Fruit fly (Drosophila melanogaster) whole organism, embryonic: ENCODE measurements around the gene phol.

ENCODE experiments used
- CG10959 ChIP-seq: fragments of 200-800 bp; sonication (Bioruptor generic); IDR thresholded peaks from 2 replicates; pipeline ENCODE4 v1.3.6; 2022; ENCODE audit warnings: missing biosample characterization, missing genetic modification characterization
- CG11504 ChIP-seq: fragments of 200-800 bp; sonication (Bioruptor generic); optimal IDR thresholded peaks from 3 replicates; lab custom pipeline; 2019; ENCODE audit warnings: missing biosample characterization, mild to moderate bottlenecking, missing genetic modification characterization, moderate library complexity
- CG1233 ChIP-seq: fragments of 200-800 bp; sonication (Bioruptor generic); optimal IDR thresholded peaks from 4 replicates; lab custom pipeline; 2018; ENCODE audit warnings: missing biosample characterization, mild to moderate bottlenecking, missing genetic modification characterization
- CG14050 ChIP-seq: fragments of 200-800 bp; sonication (Bioruptor generic); IDR thresholded peaks from 3 replicates; pipeline ENCODE4 v1.3.6; 2022; ENCODE audit warnings: missing biosample characterization, missing genetic modification characterization
- CG14710 ChIP-seq: fragments of 200-800 bp; sonication (Bioruptor generic); optimal IDR thresholded peaks from 3 replicates; lab custom pipeline; 2019; ENCODE audit warnings: missing biosample characterization, mild to moderate bottlenecking, missing genetic modification characterization, moderate library complexity
- CG1602 ChIP-seq: fragments of 200-800 bp; sonication (Bioruptor generic); optimal IDR thresholded peaks from 3 replicates; lab custom pipeline; 2016; ENCODE audit warnings: missing biosample characterization, missing genetic modification characterization
- CG16815 ChIP-seq: fragments of 200-800 bp; sonication (Bioruptor generic); optimal IDR thresholded peaks from 3 replicates; lab custom pipeline; 2017; ENCODE audit warnings: missing biosample characterization, mild to moderate bottlenecking, missing genetic modification characterization
- CG17612 ChIP-seq: fragments of 200-800 bp; sonication (Bioruptor generic); IDR thresholded peaks from 2 replicates; pipeline ENCODE4 v1.3.6; 2022; ENCODE audit warnings: missing biosample characterization, missing genetic modification characterization
- CG17829 ChIP-seq: fragments of 200-800 bp; optimal IDR thresholded peaks from 2 replicates; lab custom pipeline; 2019; ENCODE audit warnings: missing biosample characterization, mild to moderate bottlenecking, missing genetic modification characterization, moderate library complexity
- CG17912 ChIP-seq: fragments of 200-800 bp; sonication (Bioruptor generic); optimal IDR thresholded peaks from 2 replicates; lab custom pipeline; 2018; ENCODE audit warnings: missing biosample characterization, mild to moderate bottlenecking, missing genetic modification characterization
- CG1792 ChIP-seq: fragments of 200-800 bp; sonication (Bioruptor generic); optimal IDR thresholded peaks from 2 replicates; lab custom pipeline; 2016; ENCODE audit warnings: missing biosample characterization, missing genetic modification characterization
- CG1832 ChIP-seq: fragments of 200-800 bp; sonication (Bioruptor generic); optimal IDR thresholded peaks from 2 replicates; lab custom pipeline; 2017; ENCODE audit warnings: missing biosample characterization, mild to moderate bottlenecking, missing genetic modification characterization, inconsistent platforms
- CG2712 ChIP-seq: fragments of 200-800 bp; optimal IDR thresholded peaks from 3 replicates; lab custom pipeline; 2019; ENCODE audit warnings: missing biosample characterization, mild to moderate bottlenecking, missing genetic modification characterization, moderate library complexity
- CG43689 ChIP-seq: fragments of 200-800 bp; sonication (Bioruptor generic); IDR thresholded peaks from 2 replicates; pipeline ENCODE4 v1.3.6; 2022; ENCODE audit warnings: missing biosample characterization, missing genetic modification characterization
- CG7839 ChIP-seq: fragments of 200-800 bp; sonication (Bioruptor generic); optimal IDR thresholded peaks from 3 replicates; lab custom pipeline; 2018; ENCODE audit warnings: missing biosample characterization, mild to moderate bottlenecking, missing genetic modification characterization, moderate library complexity
- CG7987 ChIP-seq: fragments of 200-800 bp; sonication (Bioruptor generic); optimal IDR thresholded peaks from 2 replicates; lab custom pipeline; 2018; ENCODE audit warnings: missing biosample characterization, mild to moderate bottlenecking, missing genetic modification characterization, moderate library complexity
- CG8924 ChIP-seq: fragments of 200-800 bp; optimal IDR thresholded peaks from 3 replicates; lab custom pipeline; 2019; ENCODE audit warnings: missing biosample characterization, mild to moderate bottlenecking, missing genetic modification characterization, moderate library complexity
- CoRest ChIP-seq: fragments of 200-800 bp; sonication (Bioruptor generic); optimal IDR thresholded peaks from 3 replicates; lab custom pipeline; 2018; ENCODE audit warnings: missing biosample characterization, mild to moderate bottlenecking, missing genetic modification characterization, moderate library complexity
- Dek ChIP-seq: fragments of 200-800 bp; sonication (Bioruptor generic); optimal IDR thresholded peaks from 3 replicates; lab custom pipeline; 2019; ENCODE audit warnings: missing biosample characterization, mild to moderate bottlenecking, missing genetic modification characterization, moderate library complexity
- Gsc ChIP-seq: fragments of 200-800 bp; sonication (Bioruptor generic); IDR thresholded peaks from 2 replicates; pipeline ENCODE4 v1.3.6; 2022; ENCODE audit warnings: missing biosample characterization, missing genetic modification characterization
- HmgD ChIP-seq: fragments of 200-800 bp; sonication (Bioruptor generic); optimal IDR thresholded peaks from 3 replicates; lab custom pipeline; 2016; ENCODE audit warnings: missing biosample characterization, missing genetic modification characterization
- Oaz ChIP-seq: fragments of 200-800 bp; sonication (Bioruptor generic); IDR thresholded peaks from 2 replicates; pipeline ENCODE4 v1.3.6; 2022; ENCODE audit warnings: missing biosample characterization, missing genetic modification characterization
- Poxn ChIP-seq: fragments of 200-800 bp; sonication (Bioruptor generic); IDR thresholded peaks from 2 replicates; pipeline ENCODE4 v1.3.6; 2022; ENCODE audit warnings: missing biosample characterization, missing genetic modification characterization
- Scr ChIP-seq: fragments of 200-800 bp; sonication (Bioruptor generic); IDR thresholded peaks from 2 replicates; pipeline ENCODE4 v1.3.6; 2022; ENCODE audit warnings: missing biosample characterization, missing genetic modification characterization; ENCODE audit not compliant: partially characterized antibody
- Sox100B ChIP-seq: fragments of 200-800 bp; sonication (Bioruptor generic); optimal IDR thresholded peaks from 3 replicates; lab custom pipeline; 2018; ENCODE audit warnings: missing biosample characterization, mild to moderate bottlenecking, missing genetic modification characterization
- Xbp1 ChIP-seq: fragments of 200-800 bp; sonication (Bioruptor generic); optimal IDR thresholded peaks from 3 replicates; lab custom pipeline; 2016; ENCODE audit warnings: missing biosample characterization, mild to moderate bottlenecking, missing genetic modification characterization
- ara ChIP-seq: fragments of 200-800 bp; sonication (Bioruptor generic); IDR thresholded peaks from 2 replicates; pipeline ENCODE4 v1.3.6; 2022; ENCODE audit warnings: missing biosample characterization, missing genetic modification characterization
- bowl ChIP-seq: fragments of 200-800 bp; sonication (Bioruptor generic); IDR thresholded peaks from 2 replicates; pipeline ENCODE4 v1.3.6; 2022; ENCODE audit warnings: missing biosample characterization, missing genetic modification characterization
- btn ChIP-seq: fragments of 200-800 bp; sonication (Bioruptor generic); optimal IDR thresholded peaks from 2 replicates; lab custom pipeline; 2016; ENCODE audit warnings: missing biosample characterization, missing genetic modification characterization
- crc ChIP-seq: fragments of 200-800 bp; sonication (Bioruptor generic); optimal IDR thresholded peaks from 2 replicates; lab custom pipeline; 2016; ENCODE audit warnings: missing biosample characterization, missing genetic modification characterization
- danr ChIP-seq: fragments of 200-800 bp; sonication (Bioruptor generic); IDR thresholded peaks from 2 replicates; pipeline ENCODE4 v1.3.6; 2022; ENCODE audit warnings: missing biosample characterization, missing genetic modification characterization
- dati ChIP-seq: fragments of 200-800 bp; sonication (Bioruptor generic); IDR thresholded peaks from 2 replicates; pipeline ENCODE4 v1.3.6; 2022; ENCODE audit warnings: missing biosample characterization, missing genetic modification characterization
- dysf ChIP-seq: fragments of 200-800 bp; sonication (Bioruptor generic); IDR thresholded peaks from 3 replicates; pipeline ENCODE4 v1.3.6; 2022; ENCODE audit warnings: missing biosample characterization, missing genetic modification characterization
- fd64A ChIP-seq: fragments of 200-800 bp; sonication (Bioruptor generic); optimal IDR thresholded peaks from 3 replicates; lab custom pipeline; 2018; ENCODE audit warnings: missing biosample characterization, mild to moderate bottlenecking, missing genetic modification characterization
- fru ChIP-seq: fragments of >200 bp; optimal IDR thresholded peaks from 2 replicates; lab custom pipeline; 2017
- fu2 ChIP-seq: fragments of 200-800 bp; sonication (Bioruptor generic); optimal IDR thresholded peaks from 2 replicates; lab custom pipeline; 2016; ENCODE audit warnings: missing biosample characterization, missing genetic modification characterization
- gcm ChIP-seq: fragments of 200-800 bp; sonication (Bioruptor generic); optimal IDR thresholded peaks from 2 replicates; lab custom pipeline; 2019; ENCODE audit warnings: missing biosample characterization, mild to moderate bottlenecking, missing genetic modification characterization, moderate library complexity
- klu ChIP-seq: fragments of 200-800 bp; sonication (Bioruptor generic); IDR thresholded peaks from 2 replicates; pipeline ENCODE4 v1.3.6; 2022; ENCODE audit warnings: missing biosample characterization, missing genetic modification characterization
- lmd ChIP-seq: fragments of 200-800 bp; sonication (Bioruptor generic); IDR thresholded peaks from 2 replicates; pipeline ENCODE4 v1.3.6; 2022; ENCODE audit warnings: missing biosample characterization, missing genetic modification characterization
- maf-S ChIP-seq: fragments of 200-800 bp; sonication (Bioruptor generic); optimal IDR thresholded peaks from 2 replicates; lab custom pipeline; 2016; ENCODE audit warnings: missing biosample characterization, missing genetic modification characterization
- nerfin-1 ChIP-seq: fragments of 200-800 bp; sonication (Bioruptor generic); optimal IDR thresholded peaks from 3 replicates; lab custom pipeline; 2019; ENCODE audit warnings: missing biosample characterization, mild to moderate bottlenecking, missing genetic modification characterization, moderate library complexity
- ro ChIP-seq: fragments of 200-800 bp; sonication (Bioruptor generic); IDR thresholded peaks from 2 replicates; pipeline ENCODE4 v1.3.6; 2022; ENCODE audit warnings: missing biosample characterization, missing genetic modification characterization
- schlank ChIP-seq: fragments of 200-800 bp; sonication (Bioruptor generic); optimal IDR thresholded peaks from 2 replicates; lab custom pipeline; 2018; ENCODE audit warnings: missing biosample characterization, mild to moderate bottlenecking, missing genetic modification characterization
- shn ChIP-seq: fragments of 200-800 bp; sonication (Bioruptor generic); optimal IDR thresholded peaks from 3 replicates; lab custom pipeline; 2016; ENCODE audit warnings: missing biosample characterization, missing genetic modification characterization
- slou ChIP-seq: fragments of 200-800 bp; sonication (Bioruptor generic); optimal IDR thresholded peaks from 3 replicates; lab custom pipeline; 2016; ENCODE audit warnings: missing biosample characterization, missing genetic modification characterization
- slp2 ChIP-seq: fragments of 200-800 bp; sonication (Bioruptor generic); optimal IDR thresholded peaks from 2 replicates; lab custom pipeline; 2016; ENCODE audit warnings: missing biosample characterization, missing genetic modification characterization
- tio ChIP-seq: fragments of 200-800 bp; sonication (Bioruptor generic); optimal IDR thresholded peaks from 2 replicates; lab custom pipeline; 2017; ENCODE audit warnings: missing biosample characterization, missing genetic modification characterization, inconsistent platforms
- unc-4 ChIP-seq: fragments of 200-800 bp; sonication (Bioruptor generic); IDR thresholded peaks from 2 replicates; pipeline ENCODE4 v1.3.6; 2022; ENCODE audit warnings: missing biosample characterization, missing genetic modification characterization; ENCODE audit not compliant: partially characterized antibody
- usp ChIP-seq: fragments of >200 bp; optimal IDR thresholded peaks from 2 replicates; lab custom pipeline; 2017; ENCODE audit warnings: missing biosample characterization, missing genetic modification characterization
- zen2 ChIP-seq: fragments of 200-800 bp; sonication (Bioruptor generic); IDR thresholded peaks from 3 replicates; pipeline ENCODE4 v1.3.6; 2022; ENCODE audit warnings: missing biosample characterization, missing genetic modification characterization; ENCODE audit not compliant: partially characterized antibody

Gene phol

DNA sequence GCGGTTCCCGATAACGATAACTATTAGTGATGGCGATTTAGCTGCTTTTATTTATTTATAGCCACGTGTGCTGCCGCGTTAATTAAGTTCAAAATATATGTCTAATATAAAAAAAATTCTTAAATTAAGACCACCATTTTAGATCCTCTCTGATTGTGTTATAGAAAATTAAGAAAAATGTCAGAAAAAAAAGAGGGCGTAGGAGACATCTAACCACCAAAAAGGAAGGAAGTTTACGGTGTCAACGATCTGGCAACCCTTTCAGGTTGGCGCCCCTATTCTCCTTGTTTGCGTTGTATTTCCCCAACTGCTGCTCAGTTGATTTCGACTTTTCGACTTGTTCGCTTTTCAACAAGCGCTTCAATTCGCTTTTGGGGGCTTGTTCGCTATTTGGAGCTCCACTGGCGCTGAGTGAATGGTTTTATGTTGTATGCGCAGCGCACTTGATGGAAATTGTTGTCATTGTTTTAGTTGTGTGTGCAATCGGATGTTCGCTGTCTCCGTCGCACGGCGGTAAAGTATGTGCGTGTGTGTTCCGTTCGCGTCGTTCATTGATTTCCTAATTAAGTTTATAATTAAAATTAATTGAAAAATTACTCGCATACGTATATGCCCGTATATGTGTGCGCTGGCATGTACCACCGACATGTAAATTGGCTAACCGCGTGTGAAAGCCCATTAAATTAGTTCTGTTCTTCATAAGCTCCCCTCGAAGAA lies 4.9 kb upstream of the phol start, which contains the start of the genes CG3434 and CG44838 (continued):
- TF ChIP-seq shn (GFP tag; lab: Kevin White, UChicago) (peak; percentile 68), Xbp1 (GFP tag; lab: Kevin White, UChicago) (peak; percentile 88), lmd (GFP tag; lab: Robert Waterston, UW) (peak; percentile 70), nerfin-1 (tag; lab: Kevin White, UChicago) (peak; percentile 68), CG14710 (tag; lab: Kevin White, UChicago) (peak; percentile 91), CG1832 (GFP tag; lab: Kevin White, UChicago) (peak; percentile 18), fru (lab: Kevin White, UChicago) (no peak), tio (GFP tag; lab: Kevin White, UChicago) (peak; percentile 70), schlank (tag; lab: Kevin White, UChicago) (no peak), CG14050 (GFP tag; lab: Robert Waterston, UW) (peak; percentile 60), CG7839 (tag; lab: Kevin White, UChicago) (peak; percentile 82), zen2 (GFP tag; lab: Robert Waterston, UW) (no peak), CoRest (tag; lab: Kevin White, UChicago) (peak; percentile 88), maf-S (GFP tag; lab: Kevin White, UChicago) (peak; percentile 35), Dek (tag; lab: Kevin White, UChicago) (peak; percentile 77), CG1233 (GFP tag; lab: Kevin White, UChicago) (peak; percentile 74), klu (GFP tag; lab: Robert Waterston, UW) (peak; percentile 51; the same call in 1 of the 2 replicates), btn (GFP tag; lab: Kevin White, UChicago) (peak; percentile 25), crc (peak; percentile 39), CG11504 (tag; lab: Kevin White, UChicago) (peak; percentile 79), gcm (GFP tag; lab: Kevin White, UChicago) (peak; percentile 89), fu2 (GFP tag; lab: Kevin White, UChicago) (peak; percentile 39), danr (no peak), CG17912 (GFP tag; lab: Kevin White, UChicago) (peak; percentile 3), CG8924 (tag; lab: Kevin White, UChicago) (peak; percentile 89), CG43689 (GFP tag; lab: Robert Waterston, UW) (no peak), HmgD (GFP tag; lab: Kevin White, UChicago) (peak; percentile 56), CG17612 (GFP tag; lab: Robert Waterston, UW) (no peak), CG1792 (GFP tag; lab: Kevin White, UChicago) (peak; percentile 67), CG16815 (GFP tag; lab: Kevin White, UChicago) (peak; percentile 64), ro (GFP tag; lab: Robert Waterston, UW) (no peak), CG17829 (tag; lab: Kevin White, UChicago) (peak; percentile 83), CG1602 (peak; percentile 75), fd64A (GFP tag; lab: Kevin White, UChicago) (peak; percentile 15), usp (GFP tag; lab: Kevin White, UChicago) (no peak), slou (GFP tag; lab: Kevin White, UChicago) (peak; percentile 39), Oaz (GFP tag; lab: Robert Waterston, UW) (no peak), CG7987 (GFP tag; lab: Kevin White, UChicago) (peak; percentile 41), Scr (peak; percentile 33), CG2712 (tag; lab: Kevin White, UChicago) (peak; percentile 86), dati (GFP tag; lab: Robert Waterston, UW) (peak; percentile 45; the same call in 1 of the 2 replicates), unc-4 (peak; percentile 45; the same call in 1 of the 2 replicates), dysf (GFP tag; lab: Robert Waterston, UW) (peak; percentile 76), Poxn (GFP tag; lab: Robert Waterston, UW) (0 out of 2 replicates have a peak, but pooled peaks have one; percentile 28), bowl (GFP tag; lab: Robert Waterston, UW) (no peak), Gsc (GFP tag; lab: Robert Waterston, UW) (no peak; the same call in 1 of the 2 replicates), slp2 (GFP tag; lab: Kevin White, UChicago) (no peak), ara (GFP tag; lab: Robert Waterston, UW) (peak; percentile 65), Sox100B (GFP tag; lab: Kevin White, UChicago) (peak; percentile 71), CG10959 (GFP tag; lab: Robert Waterston, UW) (no peak)
